Comparison of ENCODE assay signal across 2 fruit fly cellular contexts in genomic region chr2L:8548118-8548517, dm6.
TF ChIP-seq lines count a peak whose summit lies in the region.

No protein-coding gene starts in this region.

- no peak for TF ChIP-seq CTCF in whole organism, embryonic (GFP tag; optimal IDR thresholded peaks at IDR 0.05; lab: Kevin White, UChicago)

TF ChIP-seq in whole organism, embryonic, 481 proteins besides CTCF, POLR2A, EP300 and RAD21:
- TF ChIP-seq z (GFP tag; IDR thresholded peaks at IDR 0.05; lab: Robert Waterston, UW) (0 out of 3 replicates have a peak, but pooled peaks have one; percentile 15), Atf3 (GFP tag; optimal IDR thresholded peaks at IDR 0.05; lab: Kevin White, UChicago) (no peak), Xrp1 (GFP tag; IDR thresholded peaks at IDR 0.05; lab: Robert Waterston, UW) (0 out of 2 replicates have a peak, but pooled peaks have one; percentile 7), CG10366 (GFP tag; IDR thresholded peaks at IDR 0.05; lab: Robert Waterston, UW) (no peak), Spps (tag; optimal IDR thresholded peaks at IDR 0.05; lab: Kevin White, UChicago) (no peak), CG8281 (tag; optimal IDR thresholded peaks at IDR 0.05; lab: Kevin White, UChicago) (peak; percentile 19), CG7786 (GFP tag; optimal IDR thresholded peaks at IDR 0.05; lab: Kevin White, UChicago) (no peak), CG15696 (tag; optimal IDR thresholded peaks at IDR 0.05; lab: Kevin White, UChicago) (peak; percentile 66), CG17359 (tag; optimal IDR thresholded peaks at IDR 0.05; lab: Kevin White, UChicago) (no peak), ac (GFP tag; optimal IDR thresholded peaks at IDR 0.05; lab: Kevin White, UChicago) (peak; percentile 19), CG14860 (GFP tag; IDR thresholded peaks at IDR 0.05; lab: Robert Waterston, UW; ENCODE audit: partially characterized antibody) (no peak), fd102C (GFP tag; optimal IDR thresholded peaks at IDR 0.05; lab: Kevin White, UChicago) (peak; percentile 66), lab (GFP tag; optimal IDR thresholded peaks at IDR 0.05; lab: Kevin White, UChicago) (no peak), Taf1 (GFP tag; IDR thresholded peaks at IDR 0.05; lab: Robert Waterston, UW) (no peak)

TF ChIP-seq in whole organism, prepupa, 60 proteins besides CTCF, POLR2A, EP300 and RAD21:
- TF ChIP-seq lz (GFP tag; optimal IDR thresholded peaks at IDR 0.05; lab: Kevin White, UChicago) (no peak), fkh (GFP tag; optimal IDR thresholded peaks at IDR 0.05; lab: Kevin White, UChicago) (peak; percentile 9)
